Fruit fly (Drosophila melanogaster): ENCODE data around the gene Cep135.

The Cep135 gene

dm6 chr3L:15116536-15116935 lies at the start of gene Cep135:
Gene Cep135, plus strand, starts transcription at chr3L:15116737.
- TF ChIP-seq ttk (optimal IDR thresholded peaks at IDR 0.05) (no peak), psq (optimal IDR thresholded peaks at IDR 0.05) (no peak), Myc (optimal IDR thresholded peaks at IDR 0.05) (no peak), insv (optimal IDR thresholded peaks at IDR 0.05) (no peak), Sin3A (optimal IDR thresholded peaks at IDR 0.05) (no peak)

DNA sequence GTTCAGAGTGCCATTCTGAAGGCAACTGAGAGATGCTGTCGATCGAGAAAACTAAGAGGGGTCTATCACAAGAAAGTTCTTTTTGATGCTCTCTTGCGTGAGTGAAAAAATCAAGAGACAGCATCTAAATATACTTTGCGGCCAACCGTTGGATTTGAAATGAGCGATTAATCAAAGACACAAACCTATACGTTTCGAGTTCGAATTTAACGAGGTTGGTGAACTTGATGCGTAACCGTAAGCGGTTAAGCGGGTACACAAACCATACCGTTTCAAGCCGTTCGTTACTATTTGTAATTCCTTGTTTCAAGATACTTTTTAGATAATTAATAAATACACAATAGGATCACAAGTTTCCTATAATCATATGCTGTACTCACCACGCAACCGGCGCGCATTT lies 44.4 kb upstream of the Cep135 start:
- TF ChIP-seq Sin3A (optimal IDR thresholded peaks at IDR 0.05) (no peak), Myc (optimal IDR thresholded peaks at IDR 0.05) (no peak), ttk (optimal IDR thresholded peaks at IDR 0.05) (no peak), insv (optimal IDR thresholded peaks at IDR 0.05) (no peak), psq (optimal IDR thresholded peaks at IDR 0.05) (no peak), h (optimal IDR thresholded peaks at IDR 0.05) (no peak)

DNA sequence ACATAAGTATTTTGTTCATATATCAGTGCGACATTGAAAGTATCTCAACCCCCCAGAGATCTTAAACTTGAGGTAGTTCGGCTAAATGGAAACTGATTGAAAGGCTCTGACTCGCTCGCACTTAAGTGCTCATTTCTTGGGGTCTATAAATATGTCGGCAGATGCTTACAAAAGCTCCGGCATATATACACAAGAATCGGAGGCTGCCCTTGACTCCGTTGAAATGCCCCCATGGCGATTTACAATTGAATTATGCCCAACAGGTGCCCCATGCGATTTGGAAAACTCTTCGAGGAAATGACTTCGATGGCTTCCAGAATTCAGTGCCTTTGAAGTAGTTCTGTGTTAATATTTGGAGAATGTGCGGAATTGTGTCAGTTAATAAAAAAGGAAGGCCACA lies 42.9 kb upstream of the Cep135 start:
- TF ChIP-seq Sin3A (optimal IDR thresholded peaks at IDR 0.05): no peak
- no peak for TF ChIP-seq ttk (optimal IDR thresholded peaks at IDR 0.05)
- no peak for TF ChIP-seq insv (optimal IDR thresholded peaks at IDR 0.05)
- no peak for TF ChIP-seq h (optimal IDR thresholded peaks at IDR 0.05)
- TF ChIP-seq psq (optimal IDR thresholded peaks at IDR 0.05): no peak
- TF ChIP-seq Myc (optimal IDR thresholded peaks at IDR 0.05): no peak

- TF ChIP-seq ttk (optimal IDR thresholded peaks at IDR 0.05) (no peak), Myc (optimal IDR thresholded peaks at IDR 0.05) (no peak), psq (optimal IDR thresholded peaks at IDR 0.05) (no peak), h (optimal IDR thresholded peaks at IDR 0.05) (no peak), Sin3A (optimal IDR thresholded peaks at IDR 0.05) (no peak), insv (optimal IDR thresholded peaks at IDR 0.05) (no peak)
These were observed 40.2 kb upstream of the Cep135 start for dm6 chr3L:15076380-15076779.

DNA sequence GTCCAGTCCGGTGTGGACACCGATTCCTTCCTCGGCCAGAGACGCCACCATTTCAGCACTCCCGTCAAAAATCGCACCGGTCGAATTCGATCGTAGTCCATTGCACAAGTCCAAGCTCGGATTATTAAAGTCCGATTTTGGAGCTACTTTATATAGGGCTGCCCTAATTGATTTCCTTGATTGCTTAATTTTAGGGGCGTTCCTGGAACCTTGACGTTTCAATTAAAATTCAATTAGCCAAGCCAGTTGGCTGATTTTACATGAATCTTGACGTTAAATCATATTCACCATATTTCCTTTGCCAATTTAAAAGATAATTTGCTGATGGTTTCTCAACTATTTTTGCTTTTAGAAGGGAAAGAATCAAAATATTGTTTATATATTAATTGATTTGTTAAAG lies 38.2 kb upstream of the Cep135 start, which contains the start of gene Or71a:
TSS of gene Or71a (minus strand) at position 101 of the 400 bp plus-strand sequence.
- no peak for TF ChIP-seq h (optimal IDR thresholded peaks at IDR 0.05)
- no peak for TF ChIP-seq Sin3A (optimal IDR thresholded peaks at IDR 0.05)
- TF ChIP-seq insv (optimal IDR thresholded peaks at IDR 0.05): no peak
- TF ChIP-seq psq (optimal IDR thresholded peaks at IDR 0.05): no peak
- TF ChIP-seq ttk (optimal IDR thresholded peaks at IDR 0.05): no peak
- no peak for TF ChIP-seq Myc (optimal IDR thresholded peaks at IDR 0.05)

dm6 chr3L:15079278-15079677 lies 37.3 kb upstream of the Cep135 start:
- no peak for TF ChIP-seq h (optimal IDR thresholded peaks at IDR 0.05)
- no peak for TF ChIP-seq Myc (optimal IDR thresholded peaks at IDR 0.05)
- TF ChIP-seq ttk (optimal IDR thresholded peaks at IDR 0.05): no peak
- no peak for TF ChIP-seq Sin3A (optimal IDR thresholded peaks at IDR 0.05)
- no peak for TF ChIP-seq psq (optimal IDR thresholded peaks at IDR 0.05)
- no peak for TF ChIP-seq insv (optimal IDR thresholded peaks at IDR 0.05)

- TF ChIP-seq Myc (optimal IDR thresholded peaks at IDR 0.05) (no peak), Sin3A (optimal IDR thresholded peaks at IDR 0.05) (no peak), insv (optimal IDR thresholded peaks at IDR 0.05) (no peak), h (optimal IDR thresholded peaks at IDR 0.05) (no peak), ttk (optimal IDR thresholded peaks at IDR 0.05) (no peak), psq (optimal IDR thresholded peaks at IDR 0.05) (no peak)
These were observed 32.2 kb upstream of the Cep135 start for dm6 chr3L:15084288-15084687.

- TF ChIP-seq Myc (optimal IDR thresholded peaks at IDR 0.05): no peak
- no peak for TF ChIP-seq psq (optimal IDR thresholded peaks at IDR 0.05)
These were observed 28.3 kb upstream of the Cep135 start for dm6 chr3L:15088285-15088684.

DNA sequence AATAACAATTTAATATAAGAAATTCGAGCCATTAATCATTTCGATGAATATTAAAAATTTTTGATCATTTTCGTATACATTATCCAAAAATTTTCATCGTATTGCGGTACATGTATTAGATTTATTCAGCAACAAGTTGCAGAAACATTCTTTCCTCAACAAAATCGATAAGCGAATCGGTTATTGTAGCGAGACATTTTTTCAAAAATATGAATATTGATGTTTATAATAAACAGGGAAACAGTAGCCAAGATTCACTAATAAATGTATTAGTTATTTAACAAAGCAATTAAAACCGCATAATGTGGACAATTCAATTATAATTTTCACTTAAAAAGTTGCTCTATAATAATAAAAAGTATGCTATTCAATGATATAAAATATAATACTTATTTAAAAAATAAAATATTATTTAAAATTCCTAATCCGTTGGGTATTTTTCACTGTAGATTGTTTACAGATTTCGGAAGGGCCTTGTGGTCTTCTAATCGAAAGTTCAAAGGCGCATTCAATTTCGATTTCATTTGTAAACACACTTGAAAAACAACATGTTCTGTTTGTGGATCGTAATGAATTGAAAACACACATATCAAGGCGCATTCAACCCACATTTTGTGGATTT lies 27.3 kb upstream of the Cep135 start:
- TF ChIP-seq psq (optimal IDR thresholded peaks at IDR 0.05): no peak
- no peak for TF ChIP-seq insv (optimal IDR thresholded peaks at IDR 0.05)
- TF ChIP-seq Sin3A (optimal IDR thresholded peaks at IDR 0.05): no peak
- TF ChIP-seq h (optimal IDR thresholded peaks at IDR 0.05): no peak
- no peak for TF ChIP-seq ttk (optimal IDR thresholded peaks at IDR 0.05)
- TF ChIP-seq Myc (optimal IDR thresholded peaks at IDR 0.05): no peak

- TF ChIP-seq h (optimal IDR thresholded peaks at IDR 0.05) (no peak), Myc (optimal IDR thresholded peaks at IDR 0.05) (no peak), Sin3A (optimal IDR thresholded peaks at IDR 0.05) (no peak), ttk (optimal IDR thresholded peaks at IDR 0.05) (no peak), psq (optimal IDR thresholded peaks at IDR 0.05) (no peak), insv (optimal IDR thresholded peaks at IDR 0.05) (no peak)
These were observed 26.5 kb upstream of the Cep135 start for dm6 chr3L:15089887-15090679.

dm6 chr3L:15093929-15094588 lies 22.5 kb upstream of the Cep135 start:
- TF ChIP-seq psq (optimal IDR thresholded peaks at IDR 0.05) (no peak), h (optimal IDR thresholded peaks at IDR 0.05) (no peak), Sin3A (optimal IDR thresholded peaks at IDR 0.05) (no peak), Myc (optimal IDR thresholded peaks at IDR 0.05) (no peak), insv (optimal IDR thresholded peaks at IDR 0.05) (no peak)

DNA sequence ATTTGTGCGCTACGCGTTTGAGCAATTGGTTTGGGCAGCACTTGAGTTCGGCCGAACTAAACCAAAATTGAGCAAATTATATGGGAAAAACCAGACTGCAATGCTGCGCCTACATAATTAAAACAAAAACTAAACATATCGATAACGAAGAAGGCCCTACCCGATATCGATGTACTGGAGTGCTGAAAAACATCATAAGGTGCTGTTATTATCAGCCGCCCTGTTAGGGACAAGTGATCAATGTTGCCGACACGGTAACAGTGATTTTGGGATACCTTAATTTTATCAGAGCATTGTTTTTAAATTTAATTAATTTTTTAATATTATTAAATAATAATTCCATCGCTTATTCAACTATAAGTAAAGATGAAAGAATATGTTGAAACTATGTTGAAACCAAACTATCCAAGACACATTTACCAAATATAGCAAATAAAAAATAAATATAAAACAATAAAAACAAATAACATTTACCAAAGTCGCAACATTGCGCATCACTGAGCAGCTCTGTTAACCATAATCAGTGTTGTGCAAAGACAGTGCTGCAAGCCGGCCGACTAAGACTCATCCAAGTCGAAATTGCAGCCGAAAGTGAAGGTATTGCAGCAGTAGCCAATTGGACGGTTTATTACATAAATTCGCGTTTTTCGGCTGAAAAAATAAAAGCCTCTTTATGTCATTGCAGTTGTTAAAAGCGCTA lies 21.8 kb upstream of the Cep135 start, which contains the start of the genes sstn, Plp and GlyRS:
TSS of gene sstn (minus strand) at position 131 of the 700 bp plus-strand sequence.
TSS of gene Plp (minus strand) at position 136 of the 700 bp plus-strand sequence.
TSS of gene GlyRS (plus strand) at position 554 of the 700 bp plus-strand sequence.
- TF ChIP-seq insv (optimal IDR thresholded peaks at IDR 0.05) (no peak), ttk (optimal IDR thresholded peaks at IDR 0.05) (no peak), Sin3A (optimal IDR thresholded peaks at IDR 0.05) (no peak), Myc (optimal IDR thresholded peaks at IDR 0.05) (no peak), h (optimal IDR thresholded peaks at IDR 0.05) (no peak), psq (optimal IDR thresholded peaks at IDR 0.05) (no peak)
